Worm (Caenorhabditis elegans): Measurements from ENCODE around the gene mrpl-40.

Gene mrpl-40

DNA sequence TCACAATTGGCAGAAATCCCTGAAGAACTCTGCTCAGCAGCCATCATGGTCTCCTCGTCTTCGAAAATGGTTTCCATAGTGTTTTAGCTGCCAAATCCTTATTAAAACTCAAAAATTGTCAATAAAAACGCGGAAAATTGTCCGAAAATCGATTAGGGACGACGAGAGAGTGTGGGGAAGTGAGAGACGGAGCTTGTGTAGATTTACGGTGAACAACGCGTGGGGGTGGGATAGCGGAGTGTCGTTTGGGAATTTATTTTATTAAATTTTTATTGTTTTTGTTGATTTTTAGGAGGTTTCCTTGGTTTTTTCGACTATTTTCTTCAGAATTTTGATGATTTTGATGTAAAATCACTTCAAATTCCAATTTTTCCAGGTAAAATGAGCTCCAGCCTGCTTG lies at the start of gene mrpl-40, which contains the start of gene F54C4.4 (continued):
- peak; percentile 62 for TF ChIP-seq lin-39 (tag; optimal IDR thresholded peaks at IDR 0.05)
- peak; percentile 56 to 87 (median 59) for TF ChIP-seq ceh-82 (tag; optimal IDR thresholded peaks at IDR 0.05)
- TF ChIP-seq mdl-1 (tag; optimal IDR thresholded peaks at IDR 0.05) = peak in 1 of 2 experiments; percentile 34
- TF ChIP-seq rnt-1 (tag; optimal IDR thresholded peaks at IDR 0.05) = peak; percentile 60
- TF ChIP-seq ceh-8 (GFP tag; optimal IDR thresholded peaks at IDR 0.05) = no peak
- peak; percentile 81 for TF ChIP-seq nhr-85 (tag)
- TF ChIP-seq alr-1 (tag; optimal IDR thresholded peaks at IDR 0.05; ENCODE audit: borderline replicate concordance) = no peak
- no peak for TF ChIP-seq pag-3 (tag; optimal IDR thresholded peaks at IDR 0.05; ENCODE audit: borderline replicate concordance, insufficient read depth)

ce11 chrIII:38117-38516 lies 49.2 kb upstream of the mrpl-40 start, which contains the start of gene clp-10:
TSS of gene clp-10 (minus strand) at chrIII:38217.
- TF ChIP-seq tbx-2 (tag; optimal IDR thresholded peaks at IDR 0.05) = no peak
- no peak for TF ChIP-seq snpc-4 (tag; optimal IDR thresholded peaks at IDR 0.05)
- TF ChIP-seq mab-9 (GFP tag; IDR thresholded peaks at IDR 0.05) = no peak
- TF ChIP-seq nhr-77 (tag; optimal IDR thresholded peaks at IDR 0.05) = no peak
- TF ChIP-seq tlp-1 (tag; optimal IDR thresholded peaks at IDR 0.05) = no peak

DNA sequence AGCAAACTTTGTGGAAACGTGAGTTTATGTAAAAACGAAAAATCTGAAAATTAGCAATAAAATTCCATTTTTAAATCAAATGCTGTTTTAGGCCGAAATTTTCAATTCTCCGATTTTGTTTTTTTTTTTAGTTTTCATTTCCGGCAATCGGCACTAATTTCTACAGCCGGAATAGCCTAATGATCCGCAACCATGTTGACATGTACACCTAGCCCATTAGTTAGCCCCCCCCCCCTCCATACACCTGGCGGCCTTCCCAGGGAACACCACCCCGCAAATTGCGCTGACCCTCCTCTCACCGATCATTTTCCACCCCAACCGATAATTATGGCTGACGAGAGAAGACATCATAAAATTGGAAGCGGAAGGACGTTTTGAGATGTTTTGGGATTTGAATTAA lies 47.8 kb upstream of the mrpl-40 start:
- TF ChIP-seq blmp-1 (tag; optimal IDR thresholded peaks at IDR 0.05) = peak; percentile 30
- TF ChIP-seq mdl-1 (tag; optimal IDR thresholded peaks at IDR 0.05) = no peak

- TF ChIP-seq sup-37 (GFP tag; optimal IDR thresholded peaks at IDR 0.05) (no peak), fkh-8 (tag; optimal IDR thresholded peaks at IDR 0.05) (no peak), hpl-2 (GFP tag; optimal IDR thresholded peaks at IDR 0.05) (no peak), elt-3 (tag; optimal IDR thresholded peaks at IDR 0.05) (peak in 1 of 6 experiments; percentile 54), vab-15 (tag; optimal IDR thresholded peaks at IDR 0.05) (no peak), mep-1 (tag; optimal IDR thresholded peaks at IDR 0.05) (no peak), F16B12.6 (tag; optimal IDR thresholded peaks at IDR 0.05) (no peak), blmp-1 (tag; optimal IDR thresholded peaks at IDR 0.05) (peak; percentile 97), efl-3 (GFP tag; optimal IDR thresholded peaks at IDR 0.05) (no peak)
These were observed 46.7 kb upstream of the mrpl-40 start, which contains the start of gene col-88 for ce11 chrIII:40580-41113. TSS of gene col-88 (plus strand) at chrIII:41063.

DNA sequence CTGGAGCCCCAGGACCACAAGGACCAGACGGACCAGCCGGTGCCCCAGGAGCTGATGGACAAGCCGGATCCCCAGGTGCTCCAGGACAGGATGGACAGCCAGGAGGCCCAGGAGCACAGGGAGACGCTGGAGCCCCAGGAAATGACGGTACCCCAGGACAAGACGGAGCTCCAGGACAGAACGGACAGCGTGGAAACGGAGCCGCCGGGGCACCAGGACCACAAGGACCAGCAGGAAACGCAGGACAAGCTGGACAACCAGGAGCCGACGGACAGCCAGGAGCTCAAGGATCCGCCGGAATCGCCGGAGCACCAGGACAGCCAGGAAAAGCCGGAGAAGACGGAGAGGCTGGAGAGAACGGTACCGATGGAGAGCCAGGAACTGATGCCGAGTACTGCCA lies 45.9 kb upstream of the mrpl-40 start:
- TF ChIP-seq efl-1 (optimal IDR thresholded peaks at IDR 0.05) = no peak
- peak in 1 of 2 experiments; percentile 65 for TF ChIP-seq efl-1 (GFP tag; optimal IDR thresholded peaks at IDR 0.05 in 1 of 2)
- TF ChIP-seq egl-27 (tag; optimal IDR thresholded peaks at IDR 0.05) = no peak
- no peak for TF ChIP-seq snu-23 (GFP tag; optimal IDR thresholded peaks at IDR 0.05)

DNA sequence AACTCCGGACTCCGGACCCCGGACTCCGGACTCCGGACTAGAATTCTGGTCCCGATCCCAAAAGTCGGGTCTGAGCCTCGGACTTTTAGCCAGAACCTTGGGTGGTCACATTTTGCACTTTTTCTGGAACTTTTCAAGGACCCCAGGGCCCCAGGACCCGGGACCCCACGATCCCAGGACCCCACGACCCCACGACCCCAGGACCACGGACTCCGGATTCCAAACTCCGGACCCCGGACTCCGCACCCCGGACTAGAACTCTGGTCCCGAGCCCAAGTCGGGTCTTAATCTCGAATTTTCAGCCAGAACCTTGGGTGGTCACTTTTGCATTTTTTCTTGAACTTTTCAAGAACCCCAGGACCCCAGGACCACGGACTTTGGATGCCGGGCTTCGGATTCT lies 44.6 kb upstream of the mrpl-40 start:
- TF ChIP-seq efl-1 (optimal IDR thresholded peaks at IDR 0.05) = no peak
- TF ChIP-seq efl-1 (GFP tag; optimal IDR thresholded peaks at IDR 0.05 in 1 of 2) = peak in 1 of 2 experiments; percentile 23
- no peak for TF ChIP-seq tlp-1 (tag; optimal IDR thresholded peaks at IDR 0.05)

ce11 chrIII:48329-48728 lies 39.0 kb upstream of the mrpl-40 start:
- TF ChIP-seq egl-27 (tag; optimal IDR thresholded peaks at IDR 0.05) (no peak), hpl-2 (GFP tag; optimal IDR thresholded peaks at IDR 0.05) (no peak), pag-3 (tag; optimal IDR thresholded peaks at IDR 0.05; ENCODE audit: borderline replicate concordance, insufficient read depth) (no peak), nhr-237 (tag; optimal IDR thresholded peaks at IDR 0.05) (no peak), ztf-11 (tag; optimal IDR thresholded peaks at IDR 0.05) (no peak), vab-15 (tag; optimal IDR thresholded peaks at IDR 0.05) (no peak), unc-30 (tag; optimal IDR thresholded peaks at IDR 0.05) (no peak), C16A3.4 (tag; optimal IDR thresholded peaks at IDR 0.05) (no peak)

Data from whole organism, L1 larva.